Worm (Caenorhabditis elegans) whole organism, young adult: ENCODE data around the gene kin-2.

Source experiments
- B0019.2 ChIP-seq: fragments of 200-800 bp; sonication (Bioruptor generic); conservative IDR thresholded peaks from 2 replicates; pipeline ENCODE4 v1.3.6; 2022; ENCODE audit warnings: missing genetic modification reagents, missing genetic modification characterization, missing compliant biosample characterization
- B0035.1 ChIP-seq: sonication (generic microtip); optimal IDR thresholded peaks from 2 replicates; lab custom pipeline; 2016; ENCODE audit warnings: missing genetic modification characterization, mild to moderate bottlenecking, missing compliant biosample characterization, missing genotype, missing genetic modification reagents
- C06A6.2 ChIP-seq: fragments of 200-800 bp; sonication (Bioruptor generic); conservative IDR thresholded peaks from 2 replicates; pipeline ENCODE4 v1.3.6; 2022; ENCODE audit warnings: missing genetic modification characterization, missing compliant biosample characterization
- C17E4.6 ChIP-seq: fragments of 200-800 bp; sonication (Bioruptor generic); IDR thresholded peaks from 2 replicates; pipeline ENCODE4 v1.3.6; 2022; ENCODE audit warnings: missing genetic modification reagents, missing genetic modification characterization, missing compliant biosample characterization
- D2030.7 ChIP-seq: fragments of 200-800 bp; sonication (Bioruptor generic); IDR thresholded peaks from 2 replicates; pipeline ENCODE4 v1.3.6; 2022; ENCODE audit warnings: missing genetic modification reagents, missing genetic modification characterization, missing compliant biosample characterization
- F22D6.2 ChIP-seq: sonication (generic microtip); optimal IDR thresholded peaks from 2 replicates; lab custom pipeline; 2016; ENCODE audit warnings: mild to moderate bottlenecking, missing genetic modification characterization, missing compliant biosample characterization
- F23B12.7 ChIP-seq: sonication (generic microtip); optimal IDR thresholded peaks from 2 replicates; lab custom pipeline; 2017; ENCODE audit warnings: missing genetic modification characterization, mild to moderate bottlenecking, missing compliant biosample characterization, antibody characterized with exemption, moderate library complexity; ENCODE audit not compliant: insufficient read depth
- F33H1.4 ChIP-seq: fragments of 200-800 bp; sonication (Bioruptor generic); IDR thresholded peaks from 2 replicates; pipeline ENCODE4 v1.3.6; 2022; ENCODE audit warnings: missing genetic modification reagents, missing genetic modification characterization, missing compliant biosample characterization
- F37B4.10 ChIP-seq: fragments of 200-800 bp; sonication (Bioruptor generic); IDR thresholded peaks from 2 replicates; pipeline ENCODE4 v1.3.6; 2022; ENCODE audit warnings: missing genetic modification characterization, missing compliant biosample characterization
- F52B5.7 ChIP-seq: sonication (generic microtip); optimal IDR thresholded peaks from 2 replicates; lab custom pipeline; 2016; ENCODE audit warnings: mild to moderate bottlenecking, missing genetic modification characterization, missing compliant biosample characterization
- F55B11.4 ChIP-seq: sonication (generic microtip); optimal IDR thresholded peaks from 2 replicates; lab custom pipeline; 2016; ENCODE audit warnings: missing compliant biosample characterization, missing genetic modification characterization, borderline replicate concordance; ENCODE audit not compliant: insufficient read depth
- K12H6.12 ChIP-seq: fragments of 200-800 bp; sonication (Bioruptor generic); optimal IDR thresholded peaks from 2 replicates; lab custom pipeline; 2018; ENCODE audit warnings: mild to moderate bottlenecking, missing genetic modification characterization, missing compliant biosample characterization
- ZK185.1 ChIP-seq: sonication (generic microtip); optimal IDR thresholded peaks from 2 replicates; lab custom pipeline; 2016; ENCODE audit warnings: mild to moderate bottlenecking, missing genetic modification characterization, missing compliant biosample characterization; ENCODE audit not compliant: poor library complexity, severe bottlenecking
- akir-1 ChIP-seq: fragments of 200-800 bp; sonication (Bioruptor generic); optimal IDR thresholded peaks from 2 replicates; lab custom pipeline; 2018; ENCODE audit warnings: mild to moderate bottlenecking, missing genetic modification characterization, moderate library complexity, missing compliant biosample characterization
- aptf-3 ChIP-seq: fragments of 200-800 bp; sonication (Bioruptor generic); IDR thresholded peaks from 2 replicates; pipeline ENCODE4 v1.3.6; 2022; ENCODE audit warnings: missing genetic modification characterization, missing compliant biosample characterization
- attf-3 ChIP-seq: fragments of 200-800 bp; sonication (Bioruptor generic); conservative IDR thresholded peaks from 2 replicates; pipeline ENCODE4 v1.3.6; 2022; ENCODE audit warnings: missing genetic modification reagents, missing genetic modification characterization, missing compliant biosample characterization
- attf-5 ChIP-seq: fragments of 200-800 bp; sonication (Bioruptor generic); optimal IDR thresholded peaks from 2 replicates; lab custom pipeline; 2018; ENCODE audit warnings: mild to moderate bottlenecking, missing genetic modification characterization, missing compliant biosample characterization
- ceh-27 ChIP-seq: fragments of 200-800 bp; sonication (Bioruptor generic); optimal IDR thresholded peaks from 2 replicates; lab custom pipeline; 2018; ENCODE audit warnings: mild to moderate bottlenecking, missing genetic modification characterization, moderate library complexity, missing compliant biosample characterization
- ceh-91 ChIP-seq: fragments of 200-800 bp; sonication (Bioruptor generic); IDR thresholded peaks from 2 replicates; pipeline ENCODE4 v1.3.6; 2022; ENCODE audit warnings: missing genetic modification reagents, missing genetic modification characterization, missing compliant biosample characterization
- chd-7 ChIP-seq: sonication (generic microtip); optimal IDR thresholded peaks from 2 replicates; lab custom pipeline; 2016; ENCODE audit warnings: mild to moderate bottlenecking, missing genetic modification characterization, moderate library complexity, missing compliant biosample characterization
- dox-1 ChIP-seq: fragments of 200-800 bp; sonication (Bioruptor generic); IDR thresholded peaks from 2 replicates; pipeline ENCODE4 v1.3.6; 2022; ENCODE audit warnings: missing genetic modification reagents, missing genetic modification characterization, missing compliant biosample characterization
- dpff-1 ChIP-seq: sonication (generic microtip); optimal IDR thresholded peaks from 2 replicates; lab custom pipeline; 2017; ENCODE audit warnings: mild to moderate bottlenecking, missing genetic modification characterization, missing compliant biosample characterization
- dpl-1 ChIP-seq: fragments of 150-350 bp; optimal IDR thresholded peaks from 2 replicates; lab custom pipeline; 2014; ENCODE audit warnings: missing biosample characterization, missing genetic modification reagents, missing genetic modification characterization
- efl-1 ChIP-seq: fragments of 150-350 bp; optimal IDR thresholded peaks from 2 replicates; lab custom pipeline; 2014; ENCODE audit warnings: missing biosample characterization, missing genetic modification reagents, missing genetic modification characterization
- egl-44 ChIP-seq: fragments of 200-800 bp; sonication (Bioruptor generic); IDR thresholded peaks from 2 replicates; pipeline ENCODE4 v1.3.6; 2022; ENCODE audit warnings: missing genetic modification reagents, missing genetic modification characterization, missing compliant biosample characterization
- egrh-3 ChIP-seq: fragments of 200-800 bp; sonication (Bioruptor generic); IDR thresholded peaks from 2 replicates; pipeline ENCODE4 v1.3.6; 2022; ENCODE audit warnings: missing genetic modification reagents, missing genetic modification characterization, missing compliant biosample characterization
- gei-17 ChIP-seq: fragments of 200-800 bp; sonication (Bioruptor generic); optimal IDR thresholded peaks from 2 replicates; lab custom pipeline; 2018; ENCODE audit warnings: mild to moderate bottlenecking, missing genetic modification characterization, missing compliant biosample characterization
- hrde-1 ChIP-seq: sonication (generic microtip); optimal IDR thresholded peaks from 2 replicates; lab custom pipeline; 2016; ENCODE audit warnings: missing genetic modification characterization, mild to moderate bottlenecking, missing compliant biosample characterization, moderate library complexity, missing genotype, missing genetic modification reagents, borderline replicate concordance
- madf-10 ChIP-seq: sonication (generic microtip); optimal IDR thresholded peaks from 2 replicates; lab custom pipeline; 2016; ENCODE audit warnings: mild to moderate bottlenecking, missing genetic modification characterization, missing compliant biosample characterization
- mcd-1 ChIP-seq: fragments of 200-800 bp; sonication (Bioruptor generic); IDR thresholded peaks from 2 replicates; pipeline ENCODE4 v1.3.6; 2022; ENCODE audit warnings: missing genetic modification reagents, missing genetic modification characterization, missing compliant biosample characterization
- mxl-1 ChIP-seq: sonication (generic microtip); optimal IDR thresholded peaks from 2 replicates; lab custom pipeline; 2016; ENCODE audit warnings: missing genetic modification characterization, missing compliant biosample characterization
- nfya-2 ChIP-seq: fragments of 200-800 bp; sonication (Bioruptor generic); IDR thresholded peaks from 2 replicates; pipeline ENCODE4 v1.3.6; 2022; ENCODE audit warnings: missing genetic modification reagents, missing genetic modification characterization, missing compliant biosample characterization
- nhr-120 ChIP-seq: fragments of 200-800 bp; sonication (Bioruptor generic); IDR thresholded peaks from 2 replicates; pipeline ENCODE4 v1.3.6; 2022; ENCODE audit warnings: missing genetic modification characterization, missing compliant biosample characterization
- nhr-179 ChIP-seq: sonication (generic microtip); optimal IDR thresholded peaks from 2 replicates; lab custom pipeline; 2016; ENCODE audit warnings: mild to moderate bottlenecking, missing genetic modification characterization, missing compliant biosample characterization
- nhr-80 ChIP-seq: sonication (generic microtip); optimal IDR thresholded peaks from 2 replicates; lab custom pipeline; 2016; ENCODE audit warnings: missing genetic modification characterization, missing compliant biosample characterization
- pha-4 ChIP-seq: fragments of 150-350 bp; sonication (generic microtip); optimal IDR thresholded peaks from 2 replicates; lab custom pipeline; 2014; ENCODE audit warnings: missing biosample characterization, missing genetic modification reagents, missing genetic modification characterization
- rpc-1 ChIP-seq, 2 experiments: fragments of 150-350 bp in 1 of 2; sonication (generic microtip) in 1 of 2; optimal IDR thresholded peaks; 2 replicates each; lab custom pipeline; 2014 to 2018; ENCODE audit warnings: missing biosample characterization in 1 of 2, missing genetic modification characterization in 1 of 2, missing genetic modification reagents in 1 of 2, missing genotype in 1 of 2
- snpc-3.4 ChIP-seq: sonication (generic microtip); optimal IDR thresholded peaks from 2 replicates; lab custom pipeline; 2017; ENCODE audit warnings: missing genetic modification characterization, mild to moderate bottlenecking, missing compliant biosample characterization, antibody characterized with exemption, moderate library complexity, missing genotype, missing genetic modification reagents
- somi-1 ChIP-seq: fragments of 200-800 bp; sonication (Bioruptor generic); optimal IDR thresholded peaks from 2 replicates; lab custom pipeline; 2018; ENCODE audit warnings: mild to moderate bottlenecking, missing genetic modification characterization, missing compliant biosample characterization
- sptf-2 ChIP-seq: fragments of 200-800 bp; sonication (Bioruptor generic); optimal IDR thresholded peaks from 2 replicates; lab custom pipeline; 2018; ENCODE audit warnings: mild to moderate bottlenecking, missing genetic modification characterization, missing compliant biosample characterization
- tbx-9 ChIP-seq: sonication (generic microtip); optimal IDR thresholded peaks from 2 replicates; lab custom pipeline; 2016; ENCODE audit warnings: borderline replicate concordance, missing genetic modification characterization, inconsistent platforms, missing compliant biosample characterization
- ztf-3 ChIP-seq: fragments of 200-800 bp; sonication (Bioruptor generic); optimal IDR thresholded peaks from 2 replicates; lab custom pipeline; 2018; ENCODE audit warnings: mild to moderate bottlenecking, missing genetic modification characterization, missing compliant biosample characterization

Gene kin-2

ce11 chrX:5958815-5959214 lies 18.8 kb downstream of the kin-2 start, which contains the start of gene R07E4.1:
Gene R07E4.1, plus strand, starts transcription at chrX:5959115.
- TF ChIP-seq madf-10 (tag; lab: Kevin White, UChicago), result no peak
- no peak for TF ChIP-seq sptf-2 (GFP tag; lab: Kevin White, UChicago)
- no peak for TF ChIP-seq F37B4.10
- TF ChIP-seq nfya-2, result no peak
- no peak for TF ChIP-seq attf-5
- no peak for TF ChIP-seq egrh-3 (GFP tag; lab: Robert Waterston, UW)

ce11 chrX:5956130-5956529 lies 21.5 kb downstream of the kin-2 start:
- no peak for TF ChIP-seq akir-1 (GFP tag; lab: Kevin White, UChicago)
- no peak for TF ChIP-seq tbx-9 (tag; lab: Kevin White, UChicago)
- no peak for TF ChIP-seq madf-10 (tag; lab: Kevin White, UChicago)
- TF ChIP-seq F33H1.4 (GFP tag; lab: Robert Waterston, UW), result no peak
- no peak for TF ChIP-seq dpff-1 (tag; lab: Kevin White, UChicago)
- no peak for TF ChIP-seq mxl-1
- TF ChIP-seq F52B5.7 (tag; lab: Kevin White, UChicago), result no peak
- no peak for TF ChIP-seq snpc-3.4
- no peak for TF ChIP-seq K12H6.12
- TF ChIP-seq F37B4.10, result no peak
- TF ChIP-seq, all 124 proteins: peak for 0

- TF ChIP-seq hrde-1 (no peak), B0035.1 (tag; lab: Kevin White, UChicago) (no peak), F23B12.7 (tag; lab: Kevin White, UChicago) (peak; percentile 1), attf-5 (peak; percentile 31), ZK185.1 (tag; lab: Kevin White, UChicago) (peak; percentile 26), ceh-27 (GFP tag; lab: Kevin White, UChicago) (no peak), mcd-1 (GFP tag; lab: Robert Waterston, UW) (peak; percentile 93), nhr-80 (tag; lab: Kevin White, UChicago) (peak; percentile 38), pha-4 (peak; percentile 31), C17E4.6 (GFP tag; lab: Robert Waterston, UW) (no peak), F33H1.4 (GFP tag; lab: Robert Waterston, UW) (peak; percentile 72), aptf-3 (GFP tag; lab: Robert Waterston, UW) (no peak)
These were observed 24.5 kb downstream of the kin-2 start, which contains the start of the genes R07E4.5 and R07E4.3 for ce11 chrX:5953174-5953573. Gene R07E4.5, minus strand, starts transcription at chrX:5953174. Gene R07E4.3, plus strand, starts transcription at chrX:5953458.

- TF ChIP-seq nhr-120 (GFP tag; lab: Robert Waterston, UW), result no peak
- no peak for TF ChIP-seq ceh-91 (GFP tag; lab: Robert Waterston, UW)
- no peak for TF ChIP-seq egl-44
- no peak for TF ChIP-seq chd-7 (tag; lab: Kevin White, UChicago)
- TF ChIP-seq nhr-179 (tag; lab: Kevin White, UChicago), result no peak
- no peak for TF ChIP-seq F22D6.2 (tag; lab: Kevin White, UChicago)
- TF ChIP-seq gei-17 (GFP tag; lab: Kevin White, UChicago), result no peak
- TF ChIP-seq rpc-1 (optimal IDR thresholded peaks at IDR 0.05; lab: Kevin White, UChicago), result no peak
- TF ChIP-seq rpc-1 (tag; optimal IDR thresholded peaks at IDR 0.05; lab: Kevin White, UChicago), result no peak
- TF ChIP-seq, all 124 proteins: peak for 0
These were observed 28.9 kb downstream of the kin-2 start, which contains the start of gene mig-23 for ce11 chrX:5948769-5949168. Gene mig-23, minus strand, starts transcription at chrX:5948869.

- TF ChIP-seq F55B11.4 (tag; lab: Kevin White, UChicago) (no peak), D2030.7 (GFP tag; lab: Robert Waterston, UW) (no peak), attf-3 (GFP tag; lab: Robert Waterston, UW) (no peak), dpff-1 (tag; lab: Kevin White, UChicago) (no peak), C06A6.2 (GFP tag; lab: Robert Waterston, UW) (no peak), ztf-3 (GFP tag; lab: Kevin White, UChicago) (no peak), dpl-1 (GFP tag; lab: Kevin White, UChicago) (no peak), B0019.2 (no peak), somi-1 (GFP tag; lab: Kevin White, UChicago) (no peak), K12H6.12 (no peak), dox-1 (GFP tag; lab: Robert Waterston, UW) (no peak), efl-1 (GFP tag; lab: Kevin White, UChicago) (no peak), C17E4.6 (GFP tag; lab: Robert Waterston, UW) (no peak)
These were observed 33.2 kb downstream of the kin-2 start, which contains the start of gene acs-17 for ce11 chrX:5944488-5944887. Gene acs-17, minus strand, starts transcription at chrX:5944510.
